Worm (Caenorhabditis elegans) whole organism, L2 larva: ENCODE data around the gene F26D2.15.

Source experiments
- C34F6.9 ChIP-seq: fragments of 150-350 bp; optimal IDR thresholded peaks from 2 replicates; lab custom pipeline; 2014; ENCODE audit warnings: missing biosample characterization, missing genetic modification characterization
- F13H6.1 ChIP-seq: sonication (generic microtip); optimal IDR thresholded peaks from 2 replicates; lab custom pipeline; 2016; ENCODE audit warnings: missing genetic modification characterization, missing compliant biosample characterization
- Y55F3AM.14 ChIP-seq: fragments of 200-800 bp; sonication (Bioruptor generic); optimal IDR thresholded peaks from 2 replicates; lab custom pipeline; 2018; ENCODE audit warnings: mild to moderate bottlenecking, missing genetic modification characterization, missing compliant biosample characterization
- alr-1 ChIP-seq: fragments of 150-350 bp; optimal IDR thresholded peaks from 2 replicates; lab custom pipeline; 2014; ENCODE audit warnings: missing biosample characterization, missing genetic modification characterization
- aly-2 ChIP-seq: fragments of 150-350 bp; optimal IDR thresholded peaks from 2 replicates; lab custom pipeline; 2014; ENCODE audit warnings: missing biosample characterization, missing genetic modification characterization
- ama-1 ChIP-seq: fragments of 150-350 bp; optimal IDR thresholded peaks from 2 replicates; lab custom pipeline; 2018; ENCODE audit warnings: inconsistent platforms
- blmp-1 ChIP-seq: sonication (generic microtip); optimal IDR thresholded peaks from 2 replicates; lab custom pipeline; 2017; ENCODE audit warnings: missing genetic modification characterization, mild to moderate bottlenecking, missing compliant biosample characterization, antibody characterized with exemption, moderate library complexity; ENCODE audit not compliant: insufficient read depth
- ceh-16 ChIP-seq: fragments of 150-350 bp; optimal IDR thresholded peaks from 2 replicates; lab custom pipeline; 2014; ENCODE audit warnings: missing biosample characterization, missing genetic modification characterization
- ceh-82 ChIP-seq: fragments of 150-350 bp; optimal IDR thresholded peaks from 2 replicates; lab custom pipeline; 2014; ENCODE audit warnings: missing biosample characterization, missing genetic modification characterization
- crh-2 ChIP-seq: sonication (generic microtip); optimal IDR thresholded peaks from 2 replicates; lab custom pipeline; 2017; ENCODE audit warnings: missing biosample characterization, missing genetic modification characterization
- dmd-4 ChIP-seq: sonication (generic microtip); optimal IDR thresholded peaks from 2 replicates; lab custom pipeline; 2017; ENCODE audit warnings: missing biosample characterization, missing genetic modification characterization
- elt-1 ChIP-seq: fragments of 150-350 bp; optimal IDR thresholded peaks from 2 replicates; lab custom pipeline; 2014; ENCODE audit warnings: missing biosample characterization, missing genetic modification characterization
- fos-1 ChIP-seq: fragments of 150-350 bp; optimal IDR thresholded peaks from 2 replicates; lab custom pipeline; 2014; ENCODE audit warnings: missing biosample characterization, missing genetic modification characterization
- gmeb-1 ChIP-seq: fragments of 150-350 bp; optimal IDR thresholded peaks from 2 replicates; lab custom pipeline; 2014; ENCODE audit warnings: missing biosample characterization, missing genetic modification characterization
- lin-39 ChIP-seq: fragments of 150-350 bp; optimal IDR thresholded peaks from 2 replicates; lab custom pipeline; 2014; ENCODE audit warnings: missing biosample characterization, missing genetic modification reagents, missing genetic modification characterization
- mab-5 ChIP-seq: fragments of 150-350 bp; optimal IDR thresholded peaks from 2 replicates; lab custom pipeline; 2014; ENCODE audit warnings: missing biosample characterization, missing genetic modification characterization
- mbf-1 ChIP-seq: sonication (generic microtip); optimal IDR thresholded peaks from 2 replicates; lab custom pipeline; 2017; ENCODE audit warnings: missing biosample characterization, missing genetic modification characterization
- mdl-1 ChIP-seq, 2 experiments: fragments of 150-350 bp in 1 of 2; sonication (generic microtip) in 1 of 2; optimal IDR thresholded peaks; 2 replicates each; lab custom pipeline; 2017; ENCODE audit warnings: missing biosample characterization in 2 of 2, missing genetic modification characterization in 2 of 2
- nhr-10 ChIP-seq: sonication (generic microtip); optimal IDR thresholded peaks from 2 replicates; lab custom pipeline; 2017; ENCODE audit warnings: missing biosample characterization, missing genetic modification characterization
- nhr-11 ChIP-seq: fragments of 150-350 bp; optimal IDR thresholded peaks from 2 replicates; lab custom pipeline; 2014; ENCODE audit warnings: missing biosample characterization, missing genetic modification characterization
- nhr-12 ChIP-seq: fragments of 150-350 bp; optimal IDR thresholded peaks from 2 replicates; lab custom pipeline; 2014; ENCODE audit warnings: missing biosample characterization, missing genetic modification characterization
- nhr-129 ChIP-seq: fragments of 150-350 bp; optimal IDR thresholded peaks from 2 replicates; lab custom pipeline; 2014; ENCODE audit warnings: missing biosample characterization, missing genetic modification characterization
- nhr-21 ChIP-seq: fragments of 150-350 bp; optimal IDR thresholded peaks from 2 replicates; lab custom pipeline; 2014; ENCODE audit warnings: missing biosample characterization, missing genetic modification characterization
- nhr-237 ChIP-seq: fragments of 150-350 bp; optimal IDR thresholded peaks from 2 replicates; lab custom pipeline; 2014; ENCODE audit warnings: missing biosample characterization, missing genetic modification characterization
- nhr-25 ChIP-seq: fragments of 150-350 bp; sonication (generic microtip); optimal IDR thresholded peaks from 3 replicates; lab custom pipeline; 2014; ENCODE audit warnings: missing biosample characterization, missing genetic modification characterization
- nhr-6 ChIP-seq: fragments of 150-350 bp; optimal IDR thresholded peaks from 2 replicates; lab custom pipeline; 2014; ENCODE audit warnings: missing biosample characterization, missing genetic modification characterization
- nhr-77 ChIP-seq: fragments of 150-350 bp; optimal IDR thresholded peaks from 2 replicates; lab custom pipeline; 2014; ENCODE audit warnings: missing biosample characterization, missing genetic modification characterization
- sem-4 ChIP-seq: fragments of 150-350 bp; optimal IDR thresholded peaks from 2 replicates; lab custom pipeline; 2014; ENCODE audit warnings: missing biosample characterization, missing genetic modification reagents, missing genetic modification characterization
- skn-1 ChIP-seq: sonication (generic microtip); optimal IDR thresholded peaks from 2 replicates; lab custom pipeline; 2017; ENCODE audit warnings: missing biosample characterization, missing genetic modification characterization
- sma-3 ChIP-seq: sonication (generic microtip); optimal IDR thresholded peaks from 2 replicates; lab custom pipeline; 2016; ENCODE audit warnings: missing genetic modification reagents, missing genetic modification characterization, missing compliant biosample characterization
- sma-9 ChIP-seq, 2 experiments: fragments of 150-350 bp in 1 of 2; sonication (generic microtip) in 1 of 2; optimal IDR thresholded peaks; 2 replicates each; lab custom pipeline; 2014 to 2016; ENCODE audit warnings: missing genetic modification characterization in 2 of 2, mild to moderate bottlenecking in 1 of 2, missing biosample characterization in 1 of 2, missing compliant biosample characterization in 1 of 2, missing genetic modification reagents in 1 of 2, moderate library complexity in 1 of 2
- snpc-4 ChIP-seq: fragments of 150-350 bp; optimal IDR thresholded peaks from 2 replicates; lab custom pipeline; 2014; ENCODE audit warnings: missing biosample characterization, missing genetic modification characterization
- unc-39 ChIP-seq: fragments of 150-350 bp; optimal IDR thresholded peaks from 2 replicates; lab custom pipeline; 2014; ENCODE audit warnings: missing biosample characterization, missing genetic modification characterization
- unc-55 ChIP-seq: fragments of 150-350 bp; sonication (generic microtip); optimal IDR thresholded peaks from 3 replicates; lab custom pipeline; 2014; ENCODE audit warnings: missing biosample characterization, missing genetic modification reagents, missing genetic modification characterization
- zag-1 ChIP-seq: fragments of 150-350 bp; optimal IDR thresholded peaks from 2 replicates; lab custom pipeline; 2014; ENCODE audit warnings: missing biosample characterization, missing genetic modification characterization
- ztf-1 ChIP-seq: fragments of 200-800 bp; sonication (Bioruptor generic); conservative IDR thresholded peaks from 2 replicates; pipeline ENCODE4 v1.3.6; 2022; ENCODE audit warnings: missing genetic modification characterization, missing compliant biosample characterization

The F26D2.15 gene

ce11 chrV:16437546-16437945, at the start of gene F26D2.15:
Gene F26D2.15, plus strand, starts transcription at chrV:16437846.
- TF ChIP-seq alr-1 (tag; lab: Kevin White, UChicago) (no peak), nhr-6 (tag; lab: Kevin White, UChicago) (no peak), zag-1 (no peak), skn-1 (no peak), nhr-11 (tag; lab: Kevin White, UChicago) (no peak), aly-2 (tag; lab: Kevin White, UChicago) (no peak), nhr-12 (no peak), nhr-77 (tag; lab: Kevin White, UChicago) (no peak), unc-39 (tag; lab: Kevin White, UChicago) (no peak), sem-4 (tag; lab: Kevin White, UChicago) (no peak), mab-5 (tag; lab: Kevin White, UChicago) (no peak), ama-1 (no peak), mdl-1 (tag; optimal IDR thresholded peaks at IDR 0.05; lab: Kevin White, UChicago) (no peak), ztf-1 (GFP tag; lab: Robert Waterston, UW) (no peak), nhr-10 (no peak), dmd-4 (tag; lab: Kevin White, UChicago) (no peak)

ce11 chrV:16388268-16388667, 49.4 kb upstream of the F26D2.15 start, which contains the start of gene sri-65:
Gene sri-65, minus strand, starts transcription at chrV:16388368.
- no peak for TF ChIP-seq ceh-16 (tag; lab: Kevin White, UChicago)
- TF ChIP-seq Y55F3AM.14 (GFP tag; lab: Kevin White, UChicago): no peak
- TF ChIP-seq unc-55 (GFP tag; lab: Kevin White, UChicago): no peak
- no peak for TF ChIP-seq ceh-82 (tag; lab: Kevin White, UChicago)

- TF ChIP-seq nhr-129 (tag; lab: Kevin White, UChicago): peak; percentile 5
- TF ChIP-seq sma-9 (GFP tag; optimal IDR thresholded peaks at IDR 0.05; lab: Kevin White, UChicago): peak; percentile 77
- no peak for TF ChIP-seq sma-9 (tag; optimal IDR thresholded peaks at IDR 0.05; lab: Kevin White, UChicago)
- TF ChIP-seq nhr-237 (tag; lab: Kevin White, UChicago): no peak
- peak; percentile 49 for TF ChIP-seq fos-1
- TF ChIP-seq, all 48 proteins: peak for 3
Observed at ce11 chrV:16390655-16391054, 47.0 kb upstream of the F26D2.15 start, which contains the start of gene gst-44. Gene gst-44, plus strand, starts transcription at chrV:16390891.

- TF ChIP-seq skn-1 (no peak), mbf-1 (no peak), lin-39 (tag; lab: Kevin White, UChicago) (no peak), ama-1 (no peak), F13H6.1 (tag; lab: Kevin White, UChicago) (no peak), nhr-21 (no peak), sma-3 (GFP tag; lab: Kevin White, UChicago) (no peak), crh-2 (tag; lab: Kevin White, UChicago) (no peak), snpc-4 (tag; lab: Kevin White, UChicago) (no peak), ceh-82 (tag; lab: Kevin White, UChicago) (no peak), C34F6.9 (tag; lab: Kevin White, UChicago) (no peak), mab-5 (tag; lab: Kevin White, UChicago) (no peak), blmp-1 (tag; lab: Kevin White, UChicago) (no peak), dmd-4 (tag; lab: Kevin White, UChicago) (no peak), nhr-129 (tag; lab: Kevin White, UChicago) (no peak), elt-1 (no peak)
- TF ChIP-seq, all 48 proteins: peak for 0
Observed at ce11 chrV:16393728-16394127, 43.9 kb upstream of the F26D2.15 start, which contains the start of gene srd-63. Gene srd-63, minus strand, starts transcription at chrV:16393828.

- TF ChIP-seq blmp-1 (tag; lab: Kevin White, UChicago) (no peak), crh-2 (tag; lab: Kevin White, UChicago) (peak; percentile 11), dmd-4 (tag; lab: Kevin White, UChicago) (no peak), fos-1 (peak; percentile 80), nhr-25 (no peak), gmeb-1 (tag; lab: Kevin White, UChicago) (peak; percentile 37), sma-3 (GFP tag; lab: Kevin White, UChicago) (peak; percentile 24), nhr-129 (tag; lab: Kevin White, UChicago) (peak; percentile 100), unc-55 (GFP tag; lab: Kevin White, UChicago) (peak; percentile 40), C34F6.9 (tag; lab: Kevin White, UChicago) (peak; percentile 15), sma-9 (GFP tag; optimal IDR thresholded peaks at IDR 0.05; lab: Kevin White, UChicago) (peak; percentile 67), sma-9 (tag; optimal IDR thresholded peaks at IDR 0.05; lab: Kevin White, UChicago) (no peak)
- TF ChIP-seq, all 48 proteins: peak for 8
Observed at ce11 chrV:16395131-16395530, 42.5 kb upstream of the F26D2.15 start, which contains the start of gene F13A7.11. Gene F13A7.11, minus strand, starts transcription at chrV:16395304.
